Worm (Caenorhabditis elegans): ENCODE results near the gene T20F7.1.

DNA sequence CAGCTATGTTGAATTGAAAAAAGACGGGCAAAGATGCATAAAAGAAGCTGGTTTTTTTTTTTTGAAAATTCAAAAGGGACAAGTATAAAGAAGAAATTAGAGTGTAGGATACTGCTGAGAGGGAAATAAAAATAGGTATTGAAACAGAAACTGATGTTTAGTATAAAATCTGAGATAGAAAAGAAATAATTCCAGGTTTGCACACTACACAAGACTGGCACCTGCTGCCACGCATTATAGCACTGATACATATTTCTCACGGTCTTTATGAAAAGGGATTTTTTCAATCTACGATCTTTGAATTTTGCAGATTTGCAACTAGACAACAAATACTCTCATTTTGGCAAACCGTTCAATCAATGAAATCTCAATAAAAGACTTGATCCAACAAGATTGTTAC, 9.4 kb upstream of the T20F7.1 start:
- TF ChIP-seq W03F9.2 (tag; optimal IDR thresholded peaks at IDR 0.05) (no peak), him-1 (tag; optimal IDR thresholded peaks at IDR 0.05) (no peak)

All from whole organism, L4/young adult.